4 worm cellular contexts compared by ENCODE assay signal in the genomic region with DNA sequence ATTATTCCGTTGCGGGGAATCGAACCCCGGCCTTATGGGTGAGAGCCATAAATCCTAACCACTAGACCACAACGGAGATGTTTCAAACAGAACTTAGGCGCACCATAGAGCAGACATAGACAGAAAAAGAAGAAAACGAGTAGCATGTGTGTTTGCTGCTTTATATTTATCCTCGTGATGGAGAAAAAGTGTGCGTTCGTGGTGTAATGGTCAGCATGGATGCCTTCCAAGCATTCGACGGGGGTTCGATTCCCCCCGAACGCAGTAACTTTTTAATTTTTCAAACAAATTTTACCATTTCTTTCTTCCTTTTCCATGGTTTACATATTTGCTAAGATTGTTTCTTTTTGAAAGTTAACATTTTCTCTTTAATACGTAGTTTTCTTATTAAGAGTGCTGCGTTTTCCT.
A peak's percentile ranks its signal among the peaks of the same experiment; 100 is the strongest.
TF ChIP-seq lines count a peak whose summit lies in the region.

No protein-coding gene starts in this region.

TF ChIP-seq in whole organism, L2 larva, 48 proteins besides CTCF, POLR2A, EP300 and RAD21 (continues in another document):
- TF ChIP-seq nhr-77 (tag; optimal IDR thresholded peaks at IDR 0.05; lab: Kevin White, UChicago): peak; percentile 60
- TF ChIP-seq skn-1 (tag; optimal IDR thresholded peaks at IDR 0.05; lab: Kevin White, UChicago): peak; percentile 9
- TF ChIP-seq unc-39 (tag; optimal IDR thresholded peaks at IDR 0.05; lab: Kevin White, UChicago): no peak
- TF ChIP-seq nhr-6 (tag; optimal IDR thresholded peaks at IDR 0.05; lab: Kevin White, UChicago): peak; percentile 86
- no peak for TF ChIP-seq elt-1 (tag; optimal IDR thresholded peaks at IDR 0.05; lab: Kevin White, UChicago)
- TF ChIP-seq fos-1 (tag; optimal IDR thresholded peaks at IDR 0.05; lab: Kevin White, UChicago): peak; percentile 83
- TF ChIP-seq ama-1 (optimal IDR thresholded peaks at IDR 0.05; lab: Kevin White, UChicago): peak; percentile 62
- peak; percentile 81 for TF ChIP-seq gmeb-1 (tag; optimal IDR thresholded peaks at IDR 0.05; lab: Kevin White, UChicago)
- TF ChIP-seq ztf-4 (tag; optimal IDR thresholded peaks at IDR 0.05; lab: Kevin White, UChicago): peak; percentile 85
- TF ChIP-seq nhr-10 (tag; optimal IDR thresholded peaks at IDR 0.05; lab: Kevin White, UChicago): peak; percentile 60
- peak; percentile 92 for TF ChIP-seq zag-1 (tag; optimal IDR thresholded peaks at IDR 0.05; lab: Kevin White, UChicago)
- TF ChIP-seq R02D3.7 (tag; optimal IDR thresholded peaks at IDR 0.05; lab: Kevin White, UChicago): peak; percentile 37
- peak; percentile 90 for TF ChIP-seq nhr-21 (tag; optimal IDR thresholded peaks at IDR 0.05; lab: Kevin White, UChicago)
- TF ChIP-seq lin-11 (tag; optimal IDR thresholded peaks at IDR 0.05; lab: Kevin White, UChicago): peak; percentile 87
- peak; percentile 84 for TF ChIP-seq C34F6.9 (tag; optimal IDR thresholded peaks at IDR 0.05; lab: Kevin White, UChicago)
- peak; percentile 93 for TF ChIP-seq nhr-129 (tag; optimal IDR thresholded peaks at IDR 0.05; lab: Kevin White, UChicago)
- TF ChIP-seq nhr-237 (tag; optimal IDR thresholded peaks at IDR 0.05; lab: Kevin White, UChicago): peak; percentile 66
- peak; percentile 70 for TF ChIP-seq ztf-11 (tag; optimal IDR thresholded peaks at IDR 0.05; lab: Kevin White, UChicago)
- no peak for TF ChIP-seq dmd-4 (tag; optimal IDR thresholded peaks at IDR 0.05; lab: Kevin White, UChicago)
- peak; percentile 83 for TF ChIP-seq nhr-25 (tag; optimal IDR thresholded peaks at IDR 0.05; lab: Kevin White, UChicago)
- TF ChIP-seq crh-2 (tag; optimal IDR thresholded peaks at IDR 0.05; lab: Kevin White, UChicago): peak; percentile 92
- TF ChIP-seq unc-62 (GFP tag; optimal IDR thresholded peaks at IDR 0.05; lab: Kevin White, UChicago): no peak

TF ChIP-seq in whole organism, L4 larva, 104 proteins besides CTCF, POLR2A, EP300 and RAD21 (continues in another document):
- peak; percentile 100 for TF ChIP-seq aha-1 (tag; lab: Kevin White, UChicago)
- peak; percentile 93 for TF ChIP-seq lin-29 (GFP tag; IDR thresholded peaks at IDR 0.05; lab: Robert Waterston, UW)
- TF ChIP-seq R02D3.7 (tag; optimal IDR thresholded peaks at IDR 0.05; lab: Kevin White, UChicago): peak; percentile 29
- TF ChIP-seq skn-1 (tag; optimal IDR thresholded peaks at IDR 0.05; lab: Kevin White, UChicago): no peak
- TF ChIP-seq lin-15B (tag; optimal IDR thresholded peaks at IDR 0.05; lab: Kevin White, UChicago): no peak
- TF ChIP-seq unc-39 (tag; optimal IDR thresholded peaks at IDR 0.05; lab: Kevin White, UChicago): no peak
- TF ChIP-seq set-16 (GFP tag; IDR thresholded peaks at IDR 0.05; lab: Robert Waterston, UW): peak; percentile 32; the same call in 1 of the 2 replicates
- peak; percentile 89 for TF ChIP-seq lin-38 (GFP tag; IDR thresholded peaks at IDR 0.05; lab: Robert Waterston, UW)
- TF ChIP-seq nhr-28 (tag; optimal IDR thresholded peaks at IDR 0.05; lab: Kevin White, UChicago): peak; percentile 63
- peak; percentile 87 for TF ChIP-seq zip-2 (tag; optimal IDR thresholded peaks at IDR 0.05; lab: Kevin White, UChicago)
- TF ChIP-seq arid-1 (GFP tag; conservative IDR thresholded peaks at IDR 0.05; lab: Robert Waterston, UW): peak; percentile 97
- peak; percentile 99 for TF ChIP-seq hmg-1.1 (GFP tag; IDR thresholded peaks at IDR 0.05; lab: Robert Waterston, UW)
- peak; percentile 99 for TF ChIP-seq lim-7 (GFP tag; IDR thresholded peaks at IDR 0.05; lab: Robert Waterston, UW)
- peak; percentile 90 for TF ChIP-seq mxl-2 (GFP tag; conservative IDR thresholded peaks at IDR 0.05; lab: Robert Waterston, UW)
- TF ChIP-seq ceh-44 (GFP tag; IDR thresholded peaks at IDR 0.05; lab: Robert Waterston, UW): peak; percentile 97
- TF ChIP-seq jun-1 (tag; optimal IDR thresholded peaks at IDR 0.05; lab: Kevin White, UChicago): peak; percentile 91
- peak; percentile 89 for TF ChIP-seq nhr-11 (tag; optimal IDR thresholded peaks at IDR 0.05; lab: Kevin White, UChicago)
- TF ChIP-seq ztf-7 (tag; optimal IDR thresholded peaks at IDR 0.05; lab: Kevin White, UChicago): peak; percentile 90
- peak; percentile 95 for TF ChIP-seq ZK337.2 (GFP tag; IDR thresholded peaks at IDR 0.05; lab: Robert Waterston, UW)
- peak; percentile 97 for TF ChIP-seq gei-8 (GFP tag; optimal IDR thresholded peaks at IDR 0.05; lab: Kevin White, UChicago)
- TF ChIP-seq aly-2 (tag; optimal IDR thresholded peaks at IDR 0.05; lab: Kevin White, UChicago): no peak
- TF ChIP-seq duxl-1 (tag; optimal IDR thresholded peaks at IDR 0.05; lab: Kevin White, UChicago; ENCODE audit: poor library complexity): peak; percentile 93
- TF ChIP-seq ZK546.5 (tag; optimal IDR thresholded peaks at IDR 0.05; lab: Kevin White, UChicago): no peak

TF ChIP-seq in whole organism, late embryonic, 69 proteins besides CTCF, POLR2A, EP300 and RAD21 (continues in another document):
- TF ChIP-seq ceh-18 (tag; optimal IDR thresholded peaks at IDR 0.05; lab: Kevin White, UChicago): peak; percentile 90
- TF ChIP-seq npax-4 (tag; optimal IDR thresholded peaks at IDR 0.05; lab: Kevin White, UChicago): peak; percentile 93
- peak; percentile 92 for TF ChIP-seq F13H6.1 (tag; optimal IDR thresholded peaks at IDR 0.05; lab: Kevin White, UChicago)
- peak; percentile 83 for TF ChIP-seq ahr-1 (tag; optimal IDR thresholded peaks at IDR 0.05; lab: Kevin White, UChicago)
- TF ChIP-seq C38D4.7 (GFP tag; optimal IDR thresholded peaks at IDR 0.05; lab: Kevin White, UChicago): peak; percentile 93
- peak; percentile 63 for TF ChIP-seq ceh-30 (tag; optimal IDR thresholded peaks at IDR 0.05; lab: Kevin White, UChicago)
- TF ChIP-seq odd-2 (tag; optimal IDR thresholded peaks at IDR 0.05; lab: Kevin White, UChicago): peak; percentile 57
- peak; percentile 90 for TF ChIP-seq ceh-48 (tag; optimal IDR thresholded peaks at IDR 0.05; lab: Kevin White, UChicago)
- TF ChIP-seq pat-9 (tag; optimal IDR thresholded peaks at IDR 0.05; lab: Kevin White, UChicago): peak; percentile 92
- peak; percentile 94 for TF ChIP-seq ceh-34 (tag; optimal IDR thresholded peaks at IDR 0.05; lab: Kevin White, UChicago)
- peak; percentile 94 for TF ChIP-seq ztf-16 (tag; optimal IDR thresholded peaks at IDR 0.05; lab: Kevin White, UChicago)
- TF ChIP-seq pqm-1 (tag; optimal IDR thresholded peaks at IDR 0.05; lab: Kevin White, UChicago): peak; percentile 93
- TF ChIP-seq ceh-2 (tag; optimal IDR thresholded peaks at IDR 0.05; lab: Kevin White, UChicago): peak; percentile 89
- TF ChIP-seq unc-42 (tag; optimal IDR thresholded peaks at IDR 0.05; lab: Kevin White, UChicago): peak; percentile 68
- TF ChIP-seq fax-1 (tag; optimal IDR thresholded peaks at IDR 0.05; lab: Kevin White, UChicago): peak; percentile 91
- no peak for TF ChIP-seq ama-1 (optimal IDR thresholded peaks at IDR 0.05; lab: Kevin White, UChicago)
- peak; percentile 94 for TF ChIP-seq madf-2 (tag; optimal IDR thresholded peaks at IDR 0.05; lab: Kevin White, UChicago)
- no peak for TF ChIP-seq elt-4 (tag; optimal IDR thresholded peaks at IDR 0.05; lab: Kevin White, UChicago)
- TF ChIP-seq zip-5 (tag; optimal IDR thresholded peaks at IDR 0.05; lab: Kevin White, UChicago): peak; percentile 83
- TF ChIP-seq C08G9.2 (tag; optimal IDR thresholded peaks at IDR 0.05; lab: Kevin White, UChicago): peak; percentile 91
- TF ChIP-seq pros-1 (tag; optimal IDR thresholded peaks at IDR 0.05; lab: Kevin White, UChicago): no peak
- peak; percentile 95 for TF ChIP-seq elt-2 (tag; optimal IDR thresholded peaks at IDR 0.05; lab: Kevin White, UChicago)
- peak; percentile 37 for TF ChIP-seq tbx-7 (tag; optimal IDR thresholded peaks at IDR 0.05; lab: Kevin White, UChicago)
- TF ChIP-seq unc-55 (GFP tag; optimal IDR thresholded peaks at IDR 0.05; lab: Kevin White, UChicago): peak; percentile 24

TF ChIP-seq in whole organism, mixed stage, embryonic, 35 proteins besides CTCF, POLR2A, EP300 and RAD21 (continues in another document):
- TF ChIP-seq ceh-83 (GFP tag; optimal IDR thresholded peaks at IDR 0.05; lab: Kevin White, UChicago) (peak; percentile 94), unc-120 (tag; optimal IDR thresholded peaks at IDR 0.05; lab: Kevin White, UChicago; ENCODE audit: poor library complexity, severe bottlenecking) (peak; percentile 97), ces-1 (GFP tag; optimal IDR thresholded peaks at IDR 0.05; lab: Kevin White, UChicago) (peak; percentile 88), lin-13 (tag; optimal IDR thresholded peaks at IDR 0.05; lab: Kevin White, UChicago) (peak; percentile 69), M03D4.4 (tag; optimal IDR thresholded peaks at IDR 0.05; lab: Kevin White, UChicago) (peak; percentile 93), unc-39 (tag; optimal IDR thresholded peaks at IDR 0.05; lab: Kevin White, UChicago) (peak; percentile 49), drap-1 (GFP tag; optimal IDR thresholded peaks at IDR 0.05; lab: Kevin White, UChicago) (peak; percentile 96), bed-3 (GFP tag; optimal IDR thresholded peaks at IDR 0.05; lab: Kevin White, UChicago) (peak; percentile 90), hlh-1 (tag; optimal IDR thresholded peaks at IDR 0.05; lab: Kevin White, UChicago) (peak; percentile 57), tbx-8 (GFP tag; optimal IDR thresholded peaks at IDR 0.05; lab: Kevin White, UChicago) (peak; percentile 81), unc-62 (GFP tag; optimal IDR thresholded peaks at IDR 0.05; lab: Kevin White, UChicago) (peak; percentile 72), pha-4 (tag; optimal IDR thresholded peaks at IDR 0.05; lab: Kevin White, UChicago) (peak; percentile 60), nhr-237 (tag; optimal IDR thresholded peaks at IDR 0.05; lab: Kevin White, UChicago) (peak; percentile 84), cnd-1 (tag; optimal IDR thresholded peaks at IDR 0.05; lab: Kevin White, UChicago) (peak; percentile 87), mls-2 (tag; optimal IDR thresholded peaks at IDR 0.05; lab: Kevin White, UChicago) (peak; percentile 97), nhr-28 (tag; optimal IDR thresholded peaks at IDR 0.05; lab: Kevin White, UChicago) (peak; percentile 70), ceh-39 (tag; optimal IDR thresholded peaks at IDR 0.05; lab: Kevin White, UChicago) (peak; percentile 1), nhr-12 (tag; optimal IDR thresholded peaks at IDR 0.05; lab: Kevin White, UChicago) (no peak), elt-3 (tag; optimal IDR thresholded peaks at IDR 0.05; lab: Kevin White, UChicago) (peak; percentile 49), lin-32 (GFP tag; optimal IDR thresholded peaks at IDR 0.05; lab: Kevin White, UChicago) (peak; percentile 84), ham-2 (GFP tag; optimal IDR thresholded peaks at IDR 0.05; lab: Kevin White, UChicago) (peak; percentile 89), ztf-11 (tag; optimal IDR thresholded peaks at IDR 0.05; lab: Kevin White, UChicago) (peak; percentile 60), elt-1 (tag; optimal IDR thresholded peaks at IDR 0.05; lab: Kevin White, UChicago; ENCODE audit: borderline replicate concordance, insufficient read depth) (peak; percentile 3), lsy-2 (tag; optimal IDR thresholded peaks at IDR 0.05; lab: Kevin White, UChicago) (peak; percentile 43), zip-8 (tag; optimal IDR thresholded peaks at IDR 0.05; lab: Kevin White, UChicago) (no peak), nhr-76 (tag; optimal IDR thresholded peaks at IDR 0.05; lab: Kevin White, UChicago) (no peak), blmp-1 (tag; optimal IDR thresholded peaks at IDR 0.05; lab: Kevin White, UChicago) (no peak)
